Worm (Caenorhabditis elegans) whole organism, L4 larva: Measurements from ENCODE around the gene srh-216.

Experiments used
- F37D6.2 ChIP-seq: sonication (generic microtip); optimal IDR thresholded peaks from 2 replicates; lab custom pipeline; 2016; ENCODE audit warnings: mild to moderate bottlenecking, missing genetic modification characterization, missing compliant biosample characterization
- Y75B8A.6 ChIP-seq: fragments of 200-800 bp; sonication (Bioruptor generic); IDR thresholded peaks from 2 replicates; pipeline ENCODE4 v1.3.6; 2022; ENCODE audit warnings: missing genetic modification reagents, missing genetic modification characterization, missing compliant biosample characterization
- ceh-82 ChIP-seq: sonication (generic microtip); optimal IDR thresholded peaks from 2 replicates; lab custom pipeline; 2017; ENCODE audit warnings: missing biosample characterization, missing genetic modification characterization
- dve-1 ChIP-seq: sonication (generic microtip); optimal IDR thresholded peaks from 2 replicates; lab custom pipeline; 2017; ENCODE audit warnings: antibody characterized with exemption, mild to moderate bottlenecking, missing genetic modification characterization, missing compliant biosample characterization; ENCODE audit not compliant: insufficient read depth
- pha-4 ChIP-seq, 2 experiments: fragments of 150-350 bp in 1 of 2; fragments of 200-800 bp in 1 of 2; sonication (Bioruptor generic) in 1 of 2; IDR thresholded peaks in 1 of 2; optimal IDR thresholded peaks in 1 of 2; 2 replicates each; pipeline versions ENCODE4 v1.3.6 to Lab custom; 2014 to 2022; ENCODE audit warnings: missing genetic modification characterization in 2 of 2, missing genetic modification reagents in 2 of 2, missing biosample characterization in 1 of 2, missing compliant biosample characterization in 1 of 2
- unc-62 ChIP-seq, 3 experiments: fragments of 150-350 bp in 1 of 3; sonication (generic microtip); optimal IDR thresholded peaks in 2 of 3; peaks in 1 of 3; 1 replicate in 1 of 3; 2 replicates in 2 of 3; lab custom pipeline; 2014 to 2017; ENCODE audit warnings: missing biosample characterization in 3 of 3, missing genetic modification characterization in 3 of 3, missing genetic modification reagents in 3 of 3, missing genotype in 1 of 3

ce11 chrV:16834989-16835388, 7.6 kb upstream of the srh-216 start, which contains the start of gene tni-3:
- TF ChIP-seq F37D6.2 (tag; lab: Kevin White, UChicago) = no peak
- TF ChIP-seq unc-62 (GFP tag; optimal IDR thresholded peaks at IDR 0.05 in 1 of 2; lab: Kevin White, UChicago) = no peak
- TF ChIP-seq unc-62 (tag; optimal IDR thresholded peaks at IDR 0.05; lab: Kevin White, UChicago) = no peak
- no peak for TF ChIP-seq pha-4 (GFP tag; IDR thresholded peaks at IDR 0.05; lab: Robert Waterston, UW)
- no peak for TF ChIP-seq pha-4 (tag; optimal IDR thresholded peaks at IDR 0.05; lab: Kevin White, UChicago)
- TF ChIP-seq dve-1 (tag; lab: Kevin White, UChicago) = no peak
- TF ChIP-seq ceh-82 (tag; lab: Kevin White, UChicago) = no peak
- TF ChIP-seq Y75B8A.6 (GFP tag; lab: Robert Waterston, UW) = no peak
